Worm (Caenorhabditis elegans) whole organism, L2 larva: ENCODE results near the gene C14B9.8.

Experiments used
- C34F6.9 ChIP-seq: fragments of 150-350 bp; optimal IDR thresholded peaks from 2 replicates; lab custom pipeline; 2014; ENCODE audit warnings: missing biosample characterization, missing genetic modification characterization
- F13H6.1 ChIP-seq: sonication (generic microtip); optimal IDR thresholded peaks from 2 replicates; lab custom pipeline; 2016; ENCODE audit warnings: missing genetic modification characterization, missing compliant biosample characterization
- R02D3.7 ChIP-seq: fragments of 150-350 bp; optimal IDR thresholded peaks from 2 replicates; lab custom pipeline; 2014; ENCODE audit warnings: missing biosample characterization, missing genetic modification characterization
- Y55F3AM.14 ChIP-seq: fragments of 200-800 bp; sonication (Bioruptor generic); optimal IDR thresholded peaks from 2 replicates; lab custom pipeline; 2018; ENCODE audit warnings: mild to moderate bottlenecking, missing genetic modification characterization, missing compliant biosample characterization
- aly-2 ChIP-seq: fragments of 150-350 bp; optimal IDR thresholded peaks from 2 replicates; lab custom pipeline; 2014; ENCODE audit warnings: missing biosample characterization, missing genetic modification characterization
- ceh-16 ChIP-seq: fragments of 150-350 bp; optimal IDR thresholded peaks from 2 replicates; lab custom pipeline; 2014; ENCODE audit warnings: missing biosample characterization, missing genetic modification characterization
- ceh-82 ChIP-seq: fragments of 150-350 bp; optimal IDR thresholded peaks from 2 replicates; lab custom pipeline; 2014; ENCODE audit warnings: missing biosample characterization, missing genetic modification characterization
- crh-2 ChIP-seq: sonication (generic microtip); optimal IDR thresholded peaks from 2 replicates; lab custom pipeline; 2017; ENCODE audit warnings: missing biosample characterization, missing genetic modification characterization
- egl-27 ChIP-seq: sonication (generic microtip); optimal IDR thresholded peaks from 3 replicates; lab custom pipeline; 2017; ENCODE audit warnings: missing biosample characterization, missing genetic modification reagents, missing genetic modification characterization
- fos-1 ChIP-seq: fragments of 150-350 bp; optimal IDR thresholded peaks from 2 replicates; lab custom pipeline; 2014; ENCODE audit warnings: missing biosample characterization, missing genetic modification characterization
- lin-39 ChIP-seq: fragments of 150-350 bp; optimal IDR thresholded peaks from 2 replicates; lab custom pipeline; 2014; ENCODE audit warnings: missing biosample characterization, missing genetic modification reagents, missing genetic modification characterization
- lsy-2 ChIP-seq, 2 experiments: fragments of 150-350 bp in 1 of 2; sonication (generic microtip) in 1 of 2; optimal IDR thresholded peaks; 2 replicates each; lab custom pipeline; 2014 to 2017; ENCODE audit warnings: missing biosample characterization in 2 of 2, missing genetic modification characterization in 2 of 2
- mab-5 ChIP-seq: fragments of 150-350 bp; optimal IDR thresholded peaks from 2 replicates; lab custom pipeline; 2014; ENCODE audit warnings: missing biosample characterization, missing genetic modification characterization
- mbf-1 ChIP-seq: sonication (generic microtip); optimal IDR thresholded peaks from 2 replicates; lab custom pipeline; 2017; ENCODE audit warnings: missing biosample characterization, missing genetic modification characterization
- mdl-1 ChIP-seq, 2 experiments: fragments of 150-350 bp in 1 of 2; sonication (generic microtip) in 1 of 2; optimal IDR thresholded peaks; 2 replicates each; lab custom pipeline; 2017; ENCODE audit warnings: missing biosample characterization in 2 of 2, missing genetic modification characterization in 2 of 2
- nhr-10 ChIP-seq: sonication (generic microtip); optimal IDR thresholded peaks from 2 replicates; lab custom pipeline; 2017; ENCODE audit warnings: missing biosample characterization, missing genetic modification characterization
- nhr-11 ChIP-seq: fragments of 150-350 bp; optimal IDR thresholded peaks from 2 replicates; lab custom pipeline; 2014; ENCODE audit warnings: missing biosample characterization, missing genetic modification characterization
- nhr-12 ChIP-seq: fragments of 150-350 bp; optimal IDR thresholded peaks from 2 replicates; lab custom pipeline; 2014; ENCODE audit warnings: missing biosample characterization, missing genetic modification characterization
- nhr-129 ChIP-seq: fragments of 150-350 bp; optimal IDR thresholded peaks from 2 replicates; lab custom pipeline; 2014; ENCODE audit warnings: missing biosample characterization, missing genetic modification characterization
- nhr-21 ChIP-seq: fragments of 150-350 bp; optimal IDR thresholded peaks from 2 replicates; lab custom pipeline; 2014; ENCODE audit warnings: missing biosample characterization, missing genetic modification characterization
- nhr-237 ChIP-seq: fragments of 150-350 bp; optimal IDR thresholded peaks from 2 replicates; lab custom pipeline; 2014; ENCODE audit warnings: missing biosample characterization, missing genetic modification characterization
- nhr-25 ChIP-seq: fragments of 150-350 bp; sonication (generic microtip); optimal IDR thresholded peaks from 3 replicates; lab custom pipeline; 2014; ENCODE audit warnings: missing biosample characterization, missing genetic modification characterization
- nhr-6 ChIP-seq: fragments of 150-350 bp; optimal IDR thresholded peaks from 2 replicates; lab custom pipeline; 2014; ENCODE audit warnings: missing biosample characterization, missing genetic modification characterization
- nhr-77 ChIP-seq: fragments of 150-350 bp; optimal IDR thresholded peaks from 2 replicates; lab custom pipeline; 2014; ENCODE audit warnings: missing biosample characterization, missing genetic modification characterization
- peb-1 ChIP-seq: fragments of 150-350 bp; optimal IDR thresholded peaks from 2 replicates; lab custom pipeline; 2014; ENCODE audit warnings: missing biosample characterization, missing genetic modification characterization
- sem-4 ChIP-seq: fragments of 150-350 bp; optimal IDR thresholded peaks from 2 replicates; lab custom pipeline; 2014; ENCODE audit warnings: missing biosample characterization, missing genetic modification reagents, missing genetic modification characterization
- sma-3 ChIP-seq: sonication (generic microtip); optimal IDR thresholded peaks from 2 replicates; lab custom pipeline; 2016; ENCODE audit warnings: missing genetic modification reagents, missing genetic modification characterization, missing compliant biosample characterization
- sma-9 ChIP-seq, 2 experiments: fragments of 150-350 bp in 1 of 2; sonication (generic microtip) in 1 of 2; optimal IDR thresholded peaks; 2 replicates each; lab custom pipeline; 2014 to 2016; ENCODE audit warnings: missing genetic modification characterization in 2 of 2, mild to moderate bottlenecking in 1 of 2, missing biosample characterization in 1 of 2, missing compliant biosample characterization in 1 of 2, missing genetic modification reagents in 1 of 2, moderate library complexity in 1 of 2
- unc-39 ChIP-seq: fragments of 150-350 bp; optimal IDR thresholded peaks from 2 replicates; lab custom pipeline; 2014; ENCODE audit warnings: missing biosample characterization, missing genetic modification characterization
- unc-55 ChIP-seq: fragments of 150-350 bp; sonication (generic microtip); optimal IDR thresholded peaks from 3 replicates; lab custom pipeline; 2014; ENCODE audit warnings: missing biosample characterization, missing genetic modification reagents, missing genetic modification characterization
- unc-62 ChIP-seq: fragments of 150-350 bp; optimal IDR thresholded peaks from 2 replicates; lab custom pipeline; 2014; ENCODE audit warnings: missing biosample characterization, missing genetic modification reagents, missing genetic modification characterization
- zag-1 ChIP-seq: fragments of 150-350 bp; optimal IDR thresholded peaks from 2 replicates; lab custom pipeline; 2014; ENCODE audit warnings: missing biosample characterization, missing genetic modification characterization
- ztf-1 ChIP-seq: fragments of 200-800 bp; sonication (Bioruptor generic); conservative IDR thresholded peaks from 2 replicates; pipeline ENCODE4 v1.3.6; 2022; ENCODE audit warnings: missing genetic modification characterization, missing compliant biosample characterization
- ztf-11 ChIP-seq: sonication (generic microtip); optimal IDR thresholded peaks from 2 replicates; lab custom pipeline; 2017; ENCODE audit warnings: missing biosample characterization, missing genetic modification characterization
- ztf-4 ChIP-seq: fragments of 150-350 bp; optimal IDR thresholded peaks from 2 replicates; lab custom pipeline; 2014; ENCODE audit warnings: missing biosample characterization, missing genetic modification characterization

The C14B9.8 gene

DNA sequence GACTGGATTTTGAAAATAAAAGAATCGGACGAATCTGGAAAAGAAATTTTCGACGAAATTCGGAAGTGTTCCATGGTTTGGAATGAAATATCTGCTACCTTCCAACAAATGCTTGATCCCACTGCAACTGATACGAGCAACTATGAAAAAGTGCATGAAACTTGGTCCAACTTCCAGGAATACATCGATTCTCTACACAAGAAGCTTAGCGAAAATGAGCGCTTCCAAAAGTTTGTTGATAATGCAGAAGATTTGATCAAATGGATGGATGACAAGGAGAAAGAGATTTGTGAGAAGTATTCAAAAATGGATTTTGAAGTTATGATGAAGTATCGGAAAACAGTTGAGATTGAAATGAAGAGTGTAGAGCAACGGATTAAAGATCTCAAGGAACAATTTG is 38.1 kb upstream of the C14B9.8 start:
- TF ChIP-seq ztf-11 = no peak
- no peak for TF ChIP-seq nhr-21 (tag; lab: Kevin White, UChicago)
- TF ChIP-seq mdl-1 (tag; optimal IDR thresholded peaks at IDR 0.05; lab: Kevin White, UChicago) = no peak
- TF ChIP-seq fos-1 (tag; lab: Kevin White, UChicago) = no peak
- no peak for TF ChIP-seq peb-1 (tag; lab: Kevin White, UChicago)
- no peak for TF ChIP-seq nhr-77 (tag; lab: Kevin White, UChicago)
- no peak for TF ChIP-seq nhr-129
- TF ChIP-seq R02D3.7 (tag; lab: Kevin White, UChicago) = no peak
- no peak for TF ChIP-seq sma-9 (GFP tag; optimal IDR thresholded peaks at IDR 0.05; lab: Kevin White, UChicago)
- TF ChIP-seq sma-9 (tag; optimal IDR thresholded peaks at IDR 0.05; lab: Kevin White, UChicago) = no peak
- TF ChIP-seq egl-27 (tag; lab: Kevin White, UChicago) = no peak
- no peak for TF ChIP-seq unc-39 (tag; lab: Kevin White, UChicago)
- no peak for TF ChIP-seq unc-62 (GFP tag; lab: Kevin White, UChicago)
- no peak for TF ChIP-seq lsy-2 (tag; optimal IDR thresholded peaks at IDR 0.05; lab: Kevin White, UChicago)
- TF ChIP-seq mab-5 (tag; lab: Kevin White, UChicago) = no peak
- TF ChIP-seq aly-2 (tag; lab: Kevin White, UChicago) = no peak
- TF ChIP-seq zag-1 (tag; lab: Kevin White, UChicago) = no peak
- no peak for TF ChIP-seq nhr-11 (tag; lab: Kevin White, UChicago)
- no peak for TF ChIP-seq unc-55 (GFP tag; lab: Kevin White, UChicago)
- no peak for TF ChIP-seq C34F6.9 (tag; lab: Kevin White, UChicago)

DNA sequence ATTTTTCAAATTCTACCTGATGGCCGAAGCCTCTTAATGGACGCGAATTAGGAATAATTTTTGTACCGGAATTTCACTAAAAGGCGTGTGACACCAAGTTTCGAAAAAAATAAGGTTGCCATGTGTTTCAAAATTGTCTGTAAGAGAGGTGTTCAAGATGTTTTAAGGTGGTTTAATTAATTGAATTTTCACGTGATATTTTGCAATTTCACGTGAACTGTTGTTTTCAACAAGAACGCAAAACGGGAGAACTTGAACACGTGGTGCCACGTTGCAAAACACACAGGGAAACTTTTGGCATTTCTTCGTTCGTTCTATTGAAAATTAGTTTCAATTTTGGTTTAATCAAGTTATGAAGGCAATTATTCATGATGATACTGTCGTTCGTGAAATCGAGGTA is 37.2 kb upstream of the C14B9.8 start, which contains the start of gene spc-2:
Gene spc-2, plus strand, starts transcription at position 301 of the 400 bp plus-strand sequence.
- TF ChIP-seq crh-2 (tag; lab: Kevin White, UChicago) (no peak), nhr-21 (tag; lab: Kevin White, UChicago) (no peak), lin-39 (no peak), ceh-82 (tag; lab: Kevin White, UChicago) (no peak), nhr-25 (tag; lab: Kevin White, UChicago) (no peak), nhr-10 (no peak), ceh-16 (tag; lab: Kevin White, UChicago) (no peak), nhr-129 (no peak), egl-27 (tag; lab: Kevin White, UChicago) (no peak)

DNA sequence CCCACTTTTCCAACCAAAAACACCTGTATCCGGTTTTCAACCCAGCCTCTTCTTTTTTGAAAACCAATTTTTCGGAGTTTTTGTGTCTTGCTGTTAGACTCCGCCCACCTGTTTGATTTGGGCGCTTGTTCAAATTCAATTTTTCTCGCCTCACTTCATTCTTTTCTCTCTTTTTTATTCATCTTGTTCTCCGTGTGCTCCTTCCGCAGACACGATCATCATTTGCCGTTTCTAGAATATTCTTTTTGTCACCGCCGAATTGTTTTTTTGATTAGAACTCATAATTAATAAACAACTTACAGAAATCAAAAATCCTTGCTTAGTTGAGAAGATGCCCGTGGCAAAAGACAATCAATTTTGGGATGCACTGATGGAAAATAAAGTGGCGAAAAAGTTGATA is 34.5 kb upstream of the C14B9.8 start, which contains the start of gene C50C3.5:
Gene C50C3.5, plus strand, starts transcription at position 301 of the 400 bp plus-strand sequence.
- TF ChIP-seq sma-9 (GFP tag; optimal IDR thresholded peaks at IDR 0.05; lab: Kevin White, UChicago) = no peak
- TF ChIP-seq sma-9 (tag; optimal IDR thresholded peaks at IDR 0.05; lab: Kevin White, UChicago) = no peak
- no peak for TF ChIP-seq Y55F3AM.14
- TF ChIP-seq zag-1 (tag; lab: Kevin White, UChicago) = no peak
- TF ChIP-seq lin-39 = no peak
- TF ChIP-seq ztf-1 (GFP tag; lab: Robert Waterston, UW) = no peak
- TF ChIP-seq egl-27 (tag; lab: Kevin White, UChicago) = no peak
- TF ChIP-seq nhr-77 (tag; lab: Kevin White, UChicago) = no peak
- TF ChIP-seq ztf-4 = no peak
- TF ChIP-seq mbf-1 = no peak

DNA sequence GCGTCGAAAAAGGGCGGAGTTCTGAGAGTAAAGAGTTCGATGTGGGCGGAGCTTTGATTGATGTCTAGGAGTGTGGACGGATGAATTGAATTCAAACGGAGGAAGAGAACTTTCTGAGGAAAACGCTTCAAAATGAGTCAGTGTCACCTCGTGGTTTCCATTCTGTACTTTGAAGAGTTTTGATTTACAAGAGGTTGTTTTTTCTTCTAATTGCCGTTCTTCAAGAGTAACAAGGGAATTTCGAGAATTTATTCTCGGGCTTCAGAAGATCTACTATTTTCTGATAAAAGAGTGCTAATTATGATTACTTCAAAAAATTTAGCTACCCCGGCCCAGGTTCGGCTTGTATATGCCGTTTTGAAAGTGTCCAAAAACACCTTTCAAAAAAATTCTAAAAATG is 31.8 kb upstream of the C14B9.8 start, which contains the start of gene C50C3.12:
Gene C50C3.12, plus strand, starts transcription at position 301 of the 400 bp plus-strand sequence.
- TF ChIP-seq ceh-16 (tag; lab: Kevin White, UChicago) (no peak), ztf-1 (GFP tag; lab: Robert Waterston, UW) (no peak), nhr-21 (tag; lab: Kevin White, UChicago) (no peak), ztf-4 (no peak)

DNA sequence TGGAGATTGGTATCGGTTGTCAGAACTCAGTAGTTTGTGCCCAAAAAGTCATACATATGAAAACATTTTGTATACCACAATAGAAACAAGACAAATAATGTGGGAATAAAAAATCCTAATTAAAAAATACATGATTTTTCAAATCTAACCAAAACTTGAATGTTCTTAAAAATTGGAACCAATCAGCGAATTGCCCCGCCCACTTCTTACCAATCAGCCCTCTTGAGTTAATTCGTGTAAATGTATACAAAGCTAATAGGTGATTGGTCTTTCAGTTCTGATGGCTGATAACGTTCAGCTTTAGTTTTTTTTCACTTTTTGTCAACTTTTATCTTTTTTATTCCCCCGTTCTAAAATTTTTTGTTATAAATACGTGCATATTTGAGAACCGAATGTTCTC is 30.8 kb upstream of the C14B9.8 start:
- no peak for TF ChIP-seq nhr-12 (tag; lab: Kevin White, UChicago)
- no peak for TF ChIP-seq unc-62 (GFP tag; lab: Kevin White, UChicago)
- no peak for TF ChIP-seq ceh-82 (tag; lab: Kevin White, UChicago)
- TF ChIP-seq nhr-10 = no peak
- TF ChIP-seq egl-27 (tag; lab: Kevin White, UChicago) = no peak
- TF ChIP-seq mdl-1 (tag; optimal IDR thresholded peaks at IDR 0.05; lab: Kevin White, UChicago) = no peak
- TF ChIP-seq sem-4 (tag; lab: Kevin White, UChicago) = no peak
- TF ChIP-seq aly-2 (tag; lab: Kevin White, UChicago) = no peak
- no peak for TF ChIP-seq nhr-6 (tag; lab: Kevin White, UChicago)
- TF ChIP-seq sma-3 = no peak
- no peak for TF ChIP-seq F13H6.1 (tag; lab: Kevin White, UChicago)
- TF ChIP-seq nhr-237 (tag; lab: Kevin White, UChicago) = no peak
